Worm (Caenorhabditis elegans) whole organism, L1 larva: ENCODE results near the gene Y40B10A.5.

Source experiments
- C16A3.4 ChIP-seq: fragments of 150-350 bp; optimal IDR thresholded peaks from 2 replicates; lab custom pipeline; 2014; ENCODE audit warnings: missing biosample characterization, missing genetic modification characterization
- ces-1 ChIP-seq: fragments of 150-350 bp; optimal IDR thresholded peaks from 2 replicates; lab custom pipeline; 2014; ENCODE audit warnings: missing biosample characterization, missing genetic modification reagents, missing genetic modification characterization
- lin-35 ChIP-seq, 2 experiments: fragments of 150-350 bp; optimal IDR thresholded peaks; 2 replicates each; lab custom pipeline; 2014; ENCODE audit warnings: missing biosample characterization in 2 of 2, missing genetic modification characterization in 2 of 2, missing genetic modification reagents in 2 of 2

ce11 chrV:2081269-2081668, 35.4 kb upstream of the Y40B10A.5 start:
- no peak for TF ChIP-seq C16A3.4 (tag; lab: Kevin White, UChicago)
- TF ChIP-seq lin-35 (GFP tag; optimal IDR thresholded peaks at IDR 0.05; lab: Kevin White, UChicago), result no peak
- TF ChIP-seq ces-1 (GFP tag; lab: Kevin White, UChicago), result no peak
